Fruit fly (Drosophila melanogaster) S2 (cell line): ENCODE data around the gene Inx3.

ENCODE experiments used
- CG8478 ChIP-seq: fragments of >200 bp; optimal IDR thresholded peaks from 2 replicates; lab custom pipeline; 2018
- CTCF ChIP-seq, 2 experiments: fragments of >200 bp; optimal IDR thresholded peaks; 2 replicates each; lab custom pipeline; 2018

DNA sequence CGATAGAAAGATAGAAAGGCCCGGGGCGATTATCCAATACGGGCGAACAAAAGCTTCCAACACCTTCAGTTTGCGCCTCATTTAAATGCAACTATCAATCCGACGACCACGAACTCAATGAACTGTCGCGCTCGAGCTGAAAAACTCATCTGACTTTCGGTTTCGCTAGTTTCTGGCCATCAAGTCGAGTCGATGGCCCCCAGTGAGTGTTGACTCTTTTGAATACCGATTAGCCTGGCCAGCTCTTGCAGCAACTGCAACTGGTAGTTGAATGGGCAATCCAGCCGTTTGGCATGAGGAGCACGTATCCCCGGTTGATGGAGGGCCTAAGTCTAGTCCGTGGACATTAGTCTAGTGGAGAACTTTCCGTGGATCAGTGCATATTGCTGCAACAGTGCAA is 32.1 kb downstream of the Inx3 start:
- TF ChIP-seq CTCF (optimal IDR thresholded peaks at IDR 0.05; lab: Kevin White, UChicago) (no peak), CG8478 (no peak)
